Worm (Caenorhabditis elegans) whole organism, L4 larva: ENCODE measurements around the gene H05C05.4.

Source experiments
- R02D3.7 ChIP-seq: fragments of 150-350 bp; sonication (generic microtip); optimal IDR thresholded peaks from 3 replicates; lab custom pipeline; 2014; ENCODE audit warnings: missing biosample characterization, missing genetic modification characterization
- aha-1 ChIP-seq: fragments of 150-350 bp; peaks from one replicate; lab custom pipeline; 2014; ENCODE audit warnings: missing biosample characterization, missing genetic modification characterization
- ama-1 ChIP-seq: fragments of 150-350 bp; optimal IDR thresholded peaks from 2 replicates; lab custom pipeline; 2014; ENCODE audit warnings: inconsistent platforms, mixed read lengths
- arid-1 ChIP-seq: fragments of 200-800 bp; sonication (Bioruptor generic); conservative IDR thresholded peaks from 2 replicates; pipeline ENCODE4 v1.3.6; 2022; ENCODE audit warnings: missing genetic modification reagents, missing genetic modification characterization, missing compliant biosample characterization
- duxl-1 ChIP-seq: sonication (generic microtip); optimal IDR thresholded peaks from 2 replicates; lab custom pipeline; 2016; ENCODE audit warnings: mild to moderate bottlenecking, missing genetic modification characterization, moderate library complexity, missing compliant biosample characterization; ENCODE audit not compliant: poor library complexity
- lir-3 ChIP-seq: sonication (generic microtip); optimal IDR thresholded peaks from 2 replicates; lab custom pipeline; 2016; ENCODE audit warnings: mild to moderate bottlenecking, missing genetic modification characterization, missing compliant biosample characterization
- lsy-2 ChIP-seq, 2 experiments: fragments of 150-350 bp in 1 of 2; sonication (generic microtip) in 1 of 2; optimal IDR thresholded peaks; 2 replicates each; lab custom pipeline; 2014 to 2017; ENCODE audit warnings: missing biosample characterization in 2 of 2, missing genetic modification characterization in 2 of 2
- mxl-2 ChIP-seq: fragments of 200-800 bp; sonication (Bioruptor generic); conservative IDR thresholded peaks from 2 replicates; pipeline ENCODE4 v1.3.6; 2022; ENCODE audit warnings: missing genetic modification reagents, missing genetic modification characterization, missing compliant biosample characterization
- nhr-11 ChIP-seq: fragments of 150-350 bp; optimal IDR thresholded peaks from 2 replicates; lab custom pipeline; 2014; ENCODE audit warnings: missing biosample characterization, missing genetic modification characterization
- nhr-237 ChIP-seq: sonication (generic microtip); optimal IDR thresholded peaks from 2 replicates; lab custom pipeline; 2017; ENCODE audit warnings: missing biosample characterization, missing genetic modification characterization
- php-3 ChIP-seq: fragments of 200-800 bp; sonication (Bioruptor generic); IDR thresholded peaks from 2 replicates; pipeline ENCODE4 v1.3.6; 2022; ENCODE audit warnings: missing genetic modification reagents, missing genetic modification characterization, missing compliant biosample characterization
- snpc-4 ChIP-seq: fragments of 150-350 bp; optimal IDR thresholded peaks from 2 replicates; lab custom pipeline; 2014; ENCODE audit warnings: missing biosample characterization, missing genetic modification characterization
- zfp-3 ChIP-seq: fragments of 200-800 bp; sonication (Bioruptor generic); conservative IDR thresholded peaks from 2 replicates; pipeline ENCODE4 v1.3.6; 2022; ENCODE audit warnings: missing genetic modification reagents, missing genetic modification characterization, missing compliant biosample characterization
- ztf-11 ChIP-seq: fragments of 150-350 bp; optimal IDR thresholded peaks from 2 replicates; lab custom pipeline; 2014; ENCODE audit warnings: missing biosample characterization, missing genetic modification characterization

ce11 chrIII:2923012-2923411 is 23.0 kb downstream of the H05C05.4 start, which contains the start of gene R10F2.4:
- TF ChIP-seq ama-1 (lab: Kevin White, UChicago) (no peak), duxl-1 (tag; lab: Kevin White, UChicago) (no peak), aha-1 (tag; lab: Kevin White, UChicago) (no peak), nhr-237 (tag; lab: Kevin White, UChicago) (no peak), zfp-3 (no peak), lsy-2 (tag; optimal IDR thresholded peaks at IDR 0.05; lab: Kevin White, UChicago) (no peak), mxl-2 (no peak), ztf-11 (tag; lab: Kevin White, UChicago) (no peak), snpc-4 (tag; lab: Kevin White, UChicago) (no peak), nhr-11 (tag; lab: Kevin White, UChicago) (no peak), lir-3 (tag; lab: Kevin White, UChicago) (no peak), R02D3.7 (no peak), php-3 (GFP tag; lab: Robert Waterston, UW) (no peak), arid-1 (GFP tag; lab: Robert Waterston, UW) (no peak)
